In genomic region chrV:5064761-5065421, ce11 we compare ENCODE assay signal across 4 worm cellular contexts.
A peak's percentile ranks its signal among the peaks of the same experiment; 100 is the strongest.
TF ChIP-seq lines count a peak whose summit lies in the region.

mlk-1 (minus strand) TSS chrV:5064811.

TF ChIP-seq in whole organism, L2 larva, 48 proteins besides CTCF, POLR2A, EP300 and RAD21 (continues in another document):
- peak; percentile 88 for TF ChIP-seq unc-55 (GFP tag; optimal IDR thresholded peaks at IDR 0.05; lab: Kevin White, UChicago)
- peak; percentile 17 to 71 for TF ChIP-seq lsy-2 (tag; optimal IDR thresholded peaks at IDR 0.05; lab: Kevin White, UChicago)
- no peak for TF ChIP-seq ztf-4 (tag; optimal IDR thresholded peaks at IDR 0.05; lab: Kevin White, UChicago)
- no peak for TF ChIP-seq nhr-23 (tag; optimal IDR thresholded peaks at IDR 0.05; lab: Kevin White, UChicago)
- TF ChIP-seq lin-13 (GFP tag; optimal IDR thresholded peaks at IDR 0.05; lab: Kevin White, UChicago): peak; percentile 20
- TF ChIP-seq fos-1 (tag; optimal IDR thresholded peaks at IDR 0.05; lab: Kevin White, UChicago): peak; percentile 43
- peak; percentile 46 for TF ChIP-seq nhr-21 (tag; optimal IDR thresholded peaks at IDR 0.05; lab: Kevin White, UChicago)
- TF ChIP-seq nhr-6 (tag; optimal IDR thresholded peaks at IDR 0.05; lab: Kevin White, UChicago): peak; percentile 81
- TF ChIP-seq zag-1 (tag; optimal IDR thresholded peaks at IDR 0.05; lab: Kevin White, UChicago): peak; percentile 40
- TF ChIP-seq ama-1 (optimal IDR thresholded peaks at IDR 0.05; lab: Kevin White, UChicago): peak; percentile 68
- no peak for TF ChIP-seq egl-27 (tag; optimal IDR thresholded peaks at IDR 0.05; lab: Kevin White, UChicago)
- peak; percentile 4 to 62 for TF ChIP-seq mdl-1 (tag; optimal IDR thresholded peaks at IDR 0.05; lab: Kevin White, UChicago)
- peak; percentile 82 for TF ChIP-seq C34F6.9 (tag; optimal IDR thresholded peaks at IDR 0.05; lab: Kevin White, UChicago)
- peak; percentile 70 for TF ChIP-seq nhr-25 (tag; optimal IDR thresholded peaks at IDR 0.05; lab: Kevin White, UChicago)
- no peak for TF ChIP-seq nhr-11 (tag; optimal IDR thresholded peaks at IDR 0.05; lab: Kevin White, UChicago)
- peak; percentile 6 for TF ChIP-seq lin-11 (tag; optimal IDR thresholded peaks at IDR 0.05; lab: Kevin White, UChicago)
- TF ChIP-seq alr-1 (tag; optimal IDR thresholded peaks at IDR 0.05; lab: Kevin White, UChicago): no peak
- peak; percentile 73 for TF ChIP-seq Y55F3AM.14 (GFP tag; optimal IDR thresholded peaks at IDR 0.05; lab: Kevin White, UChicago)
- TF ChIP-seq ztf-1 (GFP tag; conservative IDR thresholded peaks at IDR 0.05; lab: Robert Waterston, UW): no peak
- peak; percentile 44 for TF ChIP-seq crh-2 (tag; optimal IDR thresholded peaks at IDR 0.05; lab: Kevin White, UChicago)
- TF ChIP-seq F13H6.1 (tag; optimal IDR thresholded peaks at IDR 0.05; lab: Kevin White, UChicago): peak; percentile 86
- peak; percentile 86 for TF ChIP-seq nhr-129 (tag; optimal IDR thresholded peaks at IDR 0.05; lab: Kevin White, UChicago)

TF ChIP-seq in whole organism, L4 larva, 104 proteins besides CTCF, POLR2A, EP300 and RAD21 (continues in another document):
- TF ChIP-seq ceh-32 (tag; optimal IDR thresholded peaks at IDR 0.05; lab: Kevin White, UChicago; ENCODE audit: poor library complexity) (no peak), hmg-1.1 (GFP tag; IDR thresholded peaks at IDR 0.05; lab: Robert Waterston, UW) (peak; percentile 56; the same call in 1 of the 2 replicates), zag-1 (tag; optimal IDR thresholded peaks at IDR 0.05; lab: Kevin White, UChicago) (no peak), nhr-76 (tag; optimal IDR thresholded peaks at IDR 0.05; lab: Kevin White, UChicago) (no peak), gei-8 (GFP tag; optimal IDR thresholded peaks at IDR 0.05; lab: Kevin White, UChicago) (no peak), saeg-2 (GFP tag; IDR thresholded peaks at IDR 0.05; lab: Robert Waterston, UW) (no peak), fkh-10 (GFP tag; optimal IDR thresholded peaks at IDR 0.05; lab: Kevin White, UChicago) (peak; percentile 63), egl-43 (GFP tag; IDR thresholded peaks at IDR 0.05; lab: Robert Waterston, UW) (no peak), mes-2 (tag; optimal IDR thresholded peaks at IDR 0.05; lab: Kevin White, UChicago; ENCODE audit: poor library complexity, severe bottlenecking) (peak; percentile 34), pha-4 (GFP tag; IDR thresholded peaks at IDR 0.05; lab: Robert Waterston, UW) (no peak), pha-4 (tag; optimal IDR thresholded peaks at IDR 0.05; lab: Kevin White, UChicago) (no peak), mxl-2 (GFP tag; conservative IDR thresholded peaks at IDR 0.05; lab: Robert Waterston, UW) (no peak), dmd-6 (GFP tag; IDR thresholded peaks at IDR 0.05; lab: Robert Waterston, UW) (peak; percentile 70), F37D6.2 (tag; optimal IDR thresholded peaks at IDR 0.05; lab: Kevin White, UChicago) (peak; percentile 32), dve-1 (tag; optimal IDR thresholded peaks at IDR 0.05; lab: Kevin White, UChicago; ENCODE audit: insufficient read depth) (peak; percentile 62), dmd-9 (GFP tag; IDR thresholded peaks at IDR 0.05; lab: Robert Waterston, UW) (no peak), lin-15B (tag; optimal IDR thresholded peaks at IDR 0.05; lab: Kevin White, UChicago) (no peak), unc-130 (GFP tag; optimal IDR thresholded peaks at IDR 0.05; lab: Kevin White, UChicago) (no peak), fos-1 (tag; optimal IDR thresholded peaks at IDR 0.05; lab: Kevin White, UChicago) (no peak), R02D3.7 (tag; optimal IDR thresholded peaks at IDR 0.05; lab: Kevin White, UChicago) (no peak), Y5F2A.4 (GFP tag; optimal IDR thresholded peaks at IDR 0.05; lab: Kevin White, UChicago) (no peak), ceh-44 (GFP tag; IDR thresholded peaks at IDR 0.05; lab: Robert Waterston, UW) (no peak), madf-9 (GFP tag; conservative IDR thresholded peaks at IDR 0.05; lab: Robert Waterston, UW) (no peak), F44E2.7 (GFP tag; IDR thresholded peaks at IDR 0.05; lab: Robert Waterston, UW) (no peak), lsy-2 (tag; optimal IDR thresholded peaks at IDR 0.05; lab: Kevin White, UChicago) (peak; percentile 59 to 64)

TF ChIP-seq in whole organism, late embryonic, 69 proteins besides CTCF, POLR2A, EP300 and RAD21 (continues in another document):
- TF ChIP-seq dve-1 (tag; optimal IDR thresholded peaks at IDR 0.05; lab: Kevin White, UChicago) (no peak), syd-9 (tag; optimal IDR thresholded peaks at IDR 0.05; lab: Kevin White, UChicago) (peak; percentile 17), ceh-30 (tag; optimal IDR thresholded peaks at IDR 0.05; lab: Kevin White, UChicago) (no peak), tbx-2 (tag; optimal IDR thresholded peaks at IDR 0.05; lab: Kevin White, UChicago) (peak; percentile 30), K02D7.2 (tag; optimal IDR thresholded peaks at IDR 0.05; lab: Kevin White, UChicago) (no peak), ets-4 (tag; optimal IDR thresholded peaks at IDR 0.05; lab: Kevin White, UChicago) (no peak), elt-4 (tag; optimal IDR thresholded peaks at IDR 0.05; lab: Kevin White, UChicago) (no peak), ceh-45 (GFP tag; IDR thresholded peaks at IDR 0.05; lab: Robert Waterston, UW) (no peak), ceh-14 (tag; optimal IDR thresholded peaks at IDR 0.05; lab: Kevin White, UChicago) (peak; percentile 57), ceh-31 (tag; optimal IDR thresholded peaks at IDR 0.05; lab: Kevin White, UChicago) (peak; percentile 79), pqm-1 (tag; optimal IDR thresholded peaks at IDR 0.05; lab: Kevin White, UChicago) (no peak), unc-86 (tag; optimal IDR thresholded peaks at IDR 0.05; lab: Kevin White, UChicago) (no peak), pax-1 (tag; optimal IDR thresholded peaks at IDR 0.05; lab: Kevin White, UChicago) (no peak), hlh-13 (GFP tag; optimal IDR thresholded peaks at IDR 0.05; lab: Kevin White, UChicago) (no peak), sox-2 (GFP tag; IDR thresholded peaks at IDR 0.05; lab: Robert Waterston, UW) (no peak), pag-3 (tag; optimal IDR thresholded peaks at IDR 0.05; lab: Kevin White, UChicago; ENCODE audit: borderline replicate concordance) (no peak), sox-4 (tag; optimal IDR thresholded peaks at IDR 0.05; lab: Kevin White, UChicago) (peak; percentile 4), pha-4 (tag; optimal IDR thresholded peaks at IDR 0.05; lab: Kevin White, UChicago) (no peak), nhr-11 (tag; optimal IDR thresholded peaks at IDR 0.05; lab: Kevin White, UChicago) (no peak), C38D4.7 (GFP tag; optimal IDR thresholded peaks at IDR 0.05; lab: Kevin White, UChicago) (no peak), npax-4 (tag; optimal IDR thresholded peaks at IDR 0.05; lab: Kevin White, UChicago) (no peak), ceh-34 (tag; optimal IDR thresholded peaks at IDR 0.05; lab: Kevin White, UChicago) (peak; percentile 58), nhr-232 (tag; optimal IDR thresholded peaks at IDR 0.05; lab: Kevin White, UChicago) (no peak), lin-11 (tag; optimal IDR thresholded peaks at IDR 0.05; lab: Kevin White, UChicago) (no peak), ama-1 (optimal IDR thresholded peaks at IDR 0.05; lab: Kevin White, UChicago) (no peak), ceh-6 (GFP tag; optimal IDR thresholded peaks at IDR 0.05; lab: Kevin White, UChicago) (no peak), ceh-22 (tag; optimal IDR thresholded peaks at IDR 0.05; lab: Kevin White, UChicago) (no peak), rnt-1 (tag; optimal IDR thresholded peaks at IDR 0.05; lab: Kevin White, UChicago) (no peak)

TF ChIP-seq in whole organism, mixed stage, embryonic, 35 proteins besides CTCF, POLR2A, EP300 and RAD21 (continues in another document):
- TF ChIP-seq hlh-1 (tag; optimal IDR thresholded peaks at IDR 0.05; lab: Kevin White, UChicago): no peak
- no peak for TF ChIP-seq snpc-4 (tag; optimal IDR thresholded peaks at IDR 0.05; lab: Kevin White, UChicago)
- no peak for TF ChIP-seq cnd-1 (tag; optimal IDR thresholded peaks at IDR 0.05; lab: Kevin White, UChicago)
- no peak for TF ChIP-seq sem-2 (GFP tag; optimal IDR thresholded peaks at IDR 0.05; lab: Kevin White, UChicago)
- TF ChIP-seq unc-39 (tag; optimal IDR thresholded peaks at IDR 0.05; lab: Kevin White, UChicago): no peak
- TF ChIP-seq blmp-1 (tag; optimal IDR thresholded peaks at IDR 0.05; lab: Kevin White, UChicago): no peak
- no peak for TF ChIP-seq lsy-2 (tag; optimal IDR thresholded peaks at IDR 0.05; lab: Kevin White, UChicago)
- no peak for TF ChIP-seq nhr-76 (tag; optimal IDR thresholded peaks at IDR 0.05; lab: Kevin White, UChicago)
- no peak for TF ChIP-seq sptf-1 (tag; optimal IDR thresholded peaks at IDR 0.05; lab: Kevin White, UChicago)
- no peak for TF ChIP-seq tbx-8 (GFP tag; optimal IDR thresholded peaks at IDR 0.05; lab: Kevin White, UChicago)
- no peak for TF ChIP-seq ceh-39 (tag; optimal IDR thresholded peaks at IDR 0.05; lab: Kevin White, UChicago)
- peak; percentile 36 for TF ChIP-seq nhr-237 (tag; optimal IDR thresholded peaks at IDR 0.05; lab: Kevin White, UChicago)
- no peak for TF ChIP-seq ztf-11 (tag; optimal IDR thresholded peaks at IDR 0.05; lab: Kevin White, UChicago)
- no peak for TF ChIP-seq ceh-83 (GFP tag; optimal IDR thresholded peaks at IDR 0.05; lab: Kevin White, UChicago)
- TF ChIP-seq nhr-28 (tag; optimal IDR thresholded peaks at IDR 0.05; lab: Kevin White, UChicago): no peak
- peak; percentile 41 for TF ChIP-seq mls-2 (tag; optimal IDR thresholded peaks at IDR 0.05; lab: Kevin White, UChicago)
- peak; percentile 28 for TF ChIP-seq mep-1 (tag; optimal IDR thresholded peaks at IDR 0.05; lab: Kevin White, UChicago)
- TF ChIP-seq lin-32 (GFP tag; optimal IDR thresholded peaks at IDR 0.05; lab: Kevin White, UChicago): no peak
- TF ChIP-seq drap-1 (GFP tag; optimal IDR thresholded peaks at IDR 0.05; lab: Kevin White, UChicago): no peak
- TF ChIP-seq pha-4 (tag; optimal IDR thresholded peaks at IDR 0.05; lab: Kevin White, UChicago): no peak
- TF ChIP-seq elt-1 (tag; optimal IDR thresholded peaks at IDR 0.05; lab: Kevin White, UChicago; ENCODE audit: borderline replicate concordance, insufficient read depth): no peak
- peak; percentile 17 for TF ChIP-seq ces-1 (GFP tag; optimal IDR thresholded peaks at IDR 0.05; lab: Kevin White, UChicago)
- TF ChIP-seq ham-2 (GFP tag; optimal IDR thresholded peaks at IDR 0.05; lab: Kevin White, UChicago): peak; percentile 66
- TF ChIP-seq unc-62 (GFP tag; optimal IDR thresholded peaks at IDR 0.05; lab: Kevin White, UChicago): no peak
- peak; percentile 48 for TF ChIP-seq unc-120 (tag; optimal IDR thresholded peaks at IDR 0.05; lab: Kevin White, UChicago; ENCODE audit: poor library complexity, severe bottlenecking)
- TF ChIP-seq ceh-43 (GFP tag; optimal IDR thresholded peaks at IDR 0.05; lab: Kevin White, UChicago): no peak
- no peak for TF ChIP-seq zip-8 (tag; optimal IDR thresholded peaks at IDR 0.05; lab: Kevin White, UChicago)
- TF ChIP-seq bed-3 (GFP tag; optimal IDR thresholded peaks at IDR 0.05; lab: Kevin White, UChicago): no peak
- no peak for TF ChIP-seq elt-3 (tag; optimal IDR thresholded peaks at IDR 0.05; lab: Kevin White, UChicago)
- TF ChIP-seq flh-1 (GFP tag; optimal IDR thresholded peaks at IDR 0.05; lab: Kevin White, UChicago): no peak
- no peak for TF ChIP-seq mab-5 (tag; optimal IDR thresholded peaks at IDR 0.05; lab: Kevin White, UChicago)
